Worm (Caenorhabditis elegans) whole organism, young adult: ENCODE data around the gene nhr-231.
"Not testable (repeated sequence)": the region's sequence is repeated elsewhere in the genome, so short reads cannot be mapped to it uniquely, and the experiment has no call there.

Experiments used
- B0261.1 ChIP-seq: sonication (generic microtip); optimal IDR thresholded peaks from 2 replicates; lab custom pipeline; 2016; ENCODE audit warnings: mild to moderate bottlenecking, missing genetic modification characterization, moderate library complexity, missing compliant biosample characterization
- D2030.7 ChIP-seq: fragments of 200-800 bp; sonication (Bioruptor generic); IDR thresholded peaks from 2 replicates; pipeline ENCODE4 v1.3.6; 2022; ENCODE audit warnings: missing genetic modification reagents, missing genetic modification characterization, missing compliant biosample characterization
- F57C9.4 ChIP-seq: sonication (generic microtip); optimal IDR thresholded peaks from 2 replicates; lab custom pipeline; 2017; ENCODE audit warnings: mild to moderate bottlenecking, missing genetic modification characterization, missing compliant biosample characterization
- T07F8.4 ChIP-seq: sonication (generic microtip); optimal IDR thresholded peaks from 2 replicates; lab custom pipeline; 2016; ENCODE audit warnings: mild to moderate bottlenecking, missing genetic modification characterization, moderate library complexity, missing compliant biosample characterization
- Y67H2A.10 ChIP-seq: fragments of 200-800 bp; sonication (Bioruptor generic); conservative IDR thresholded peaks from 2 replicates; pipeline ENCODE4 v1.3.6; 2022; ENCODE audit warnings: missing genetic modification reagents, missing genetic modification characterization, missing compliant biosample characterization
- Y95B8A.8 ChIP-seq: fragments of 200-800 bp; sonication (Bioruptor generic); IDR thresholded peaks from 2 replicates; pipeline ENCODE4 v1.3.6; 2022; ENCODE audit warnings: missing genetic modification reagents, missing genetic modification characterization, missing compliant biosample characterization
- aptf-2 ChIP-seq: fragments of 200-800 bp; sonication (Bioruptor generic); conservative IDR thresholded peaks from 2 replicates; pipeline ENCODE4 v1.3.6; 2022; ENCODE audit warnings: missing genetic modification reagents, missing genetic modification characterization, missing compliant biosample characterization
- athp-1 ChIP-seq: sonication (generic microtip); optimal IDR thresholded peaks from 2 replicates; lab custom pipeline; 2017; ENCODE audit warnings: mild to moderate bottlenecking, missing genetic modification characterization, missing compliant biosample characterization
- attf-3 ChIP-seq: fragments of 200-800 bp; sonication (Bioruptor generic); conservative IDR thresholded peaks from 2 replicates; pipeline ENCODE4 v1.3.6; 2022; ENCODE audit warnings: missing genetic modification reagents, missing genetic modification characterization, missing compliant biosample characterization
- attf-5 ChIP-seq: fragments of 200-800 bp; sonication (Bioruptor generic); optimal IDR thresholded peaks from 2 replicates; lab custom pipeline; 2018; ENCODE audit warnings: mild to moderate bottlenecking, missing genetic modification characterization, missing compliant biosample characterization
- ccch-3 ChIP-seq: fragments of 200-800 bp; sonication (Bioruptor generic); optimal IDR thresholded peaks from 2 replicates; lab custom pipeline; 2018; ENCODE audit warnings: mild to moderate bottlenecking, missing genetic modification characterization, missing compliant biosample characterization
- cebp-2 ChIP-seq: fragments of 200-800 bp; sonication (Bioruptor generic); IDR thresholded peaks from 2 replicates; pipeline ENCODE4 v1.3.6; 2022; ENCODE audit warnings: missing genetic modification characterization, missing compliant biosample characterization
- ceh-27 ChIP-seq: fragments of 200-800 bp; sonication (Bioruptor generic); optimal IDR thresholded peaks from 2 replicates; lab custom pipeline; 2018; ENCODE audit warnings: mild to moderate bottlenecking, missing genetic modification characterization, moderate library complexity, missing compliant biosample characterization
- ceh-40 ChIP-seq: fragments of 200-800 bp; sonication (Bioruptor generic); IDR thresholded peaks from 2 replicates; pipeline ENCODE4 v1.3.6; 2022; ENCODE audit warnings: missing genetic modification characterization, missing compliant biosample characterization
- ceh-79 ChIP-seq: sonication (generic microtip); optimal IDR thresholded peaks from 2 replicates; lab custom pipeline; 2017; ENCODE audit warnings: mild to moderate bottlenecking, missing genetic modification characterization, missing compliant biosample characterization
- chd-7 ChIP-seq: sonication (generic microtip); optimal IDR thresholded peaks from 2 replicates; lab custom pipeline; 2016; ENCODE audit warnings: mild to moderate bottlenecking, missing genetic modification characterization, moderate library complexity, missing compliant biosample characterization
- die-1 ChIP-seq: sonication (generic microtip); optimal IDR thresholded peaks from 2 replicates; lab custom pipeline; 2016; ENCODE audit warnings: missing genotype, mild to moderate bottlenecking, missing genetic modification characterization, missing compliant biosample characterization
- dox-1 ChIP-seq: fragments of 200-800 bp; sonication (Bioruptor generic); IDR thresholded peaks from 2 replicates; pipeline ENCODE4 v1.3.6; 2022; ENCODE audit warnings: missing genetic modification reagents, missing genetic modification characterization, missing compliant biosample characterization
- egl-44 ChIP-seq: fragments of 200-800 bp; sonication (Bioruptor generic); IDR thresholded peaks from 2 replicates; pipeline ENCODE4 v1.3.6; 2022; ENCODE audit warnings: missing genetic modification reagents, missing genetic modification characterization, missing compliant biosample characterization
- egrh-3 ChIP-seq: fragments of 200-800 bp; sonication (Bioruptor generic); IDR thresholded peaks from 2 replicates; pipeline ENCODE4 v1.3.6; 2022; ENCODE audit warnings: missing genetic modification reagents, missing genetic modification characterization, missing compliant biosample characterization
- lin-35 ChIP-seq, 3 experiments: fragments of 150-350 bp in 2 of 3; sonication (generic microtip) in 1 of 3; optimal IDR thresholded peaks; 2 replicates each; lab custom pipeline; 2014 to 2018; ENCODE audit warnings: missing biosample characterization in 3 of 3, missing genetic modification characterization in 3 of 3, missing genetic modification reagents in 3 of 3
- lir-1 ChIP-seq: fragments of 200-800 bp; sonication (Bioruptor generic); conservative IDR thresholded peaks from 2 replicates; pipeline ENCODE4 v1.3.6; 2022; ENCODE audit warnings: missing genetic modification reagents, missing genetic modification characterization, missing compliant biosample characterization
- lsy-27 ChIP-seq: sonication (generic microtip); optimal IDR thresholded peaks from 2 replicates; lab custom pipeline; 2017; ENCODE audit warnings: missing genetic modification characterization, mild to moderate bottlenecking, missing compliant biosample characterization, antibody characterized with exemption, missing genotype, borderline replicate concordance; ENCODE audit not compliant: insufficient read depth
- madf-6 ChIP-seq: fragments of 200-800 bp; sonication (Bioruptor generic); IDR thresholded peaks from 2 replicates; pipeline ENCODE4 v1.3.6; 2022; ENCODE audit warnings: missing genetic modification reagents, missing genetic modification characterization, missing compliant biosample characterization
- mes-4 ChIP-seq: sonication (generic microtip); optimal IDR thresholded peaks from 2 replicates; lab custom pipeline; 2016; ENCODE audit warnings: missing genotype, missing genetic modification characterization, missing compliant biosample characterization
- mxl-1 ChIP-seq: sonication (generic microtip); optimal IDR thresholded peaks from 2 replicates; lab custom pipeline; 2016; ENCODE audit warnings: missing genetic modification characterization, missing compliant biosample characterization
- nfya-1 ChIP-seq: sonication (generic microtip); optimal IDR thresholded peaks from 2 replicates; lab custom pipeline; 2017; ENCODE audit warnings: antibody characterized with exemption, missing compliant biosample characterization, missing genetic modification characterization, borderline replicate concordance; ENCODE audit not compliant: insufficient read depth
- nhr-179 ChIP-seq: sonication (generic microtip); optimal IDR thresholded peaks from 2 replicates; lab custom pipeline; 2016; ENCODE audit warnings: mild to moderate bottlenecking, missing genetic modification characterization, missing compliant biosample characterization
- nhr-80 ChIP-seq: sonication (generic microtip); optimal IDR thresholded peaks from 2 replicates; lab custom pipeline; 2016; ENCODE audit warnings: missing genetic modification characterization, missing compliant biosample characterization
- nhr-90 ChIP-seq: sonication (generic microtip); optimal IDR thresholded peaks from 2 replicates; lab custom pipeline; 2016; ENCODE audit warnings: missing genotype, mild to moderate bottlenecking, missing genetic modification characterization, missing compliant biosample characterization
- sdz-38 ChIP-seq: sonication (generic microtip); optimal IDR thresholded peaks from 2 replicates; lab custom pipeline; 2016; ENCODE audit warnings: missing genotype, missing genetic modification characterization, missing compliant biosample characterization
- snpc-1.1 ChIP-seq: sonication (generic microtip); optimal IDR thresholded peaks from 2 replicates; lab custom pipeline; 2017; ENCODE audit warnings: missing genetic modification characterization, mild to moderate bottlenecking, missing compliant biosample characterization, antibody characterized with exemption, moderate library complexity, missing genotype, missing genetic modification reagents; ENCODE audit not compliant: insufficient read depth
- somi-1 ChIP-seq: fragments of 200-800 bp; sonication (Bioruptor generic); optimal IDR thresholded peaks from 2 replicates; lab custom pipeline; 2018; ENCODE audit warnings: mild to moderate bottlenecking, missing genetic modification characterization, missing compliant biosample characterization
- tlf-1 ChIP-seq: fragments of 200-800 bp; sonication (Bioruptor generic); optimal IDR thresholded peaks from 2 replicates; lab custom pipeline; 2018; ENCODE audit warnings: mild to moderate bottlenecking, missing genetic modification characterization, missing compliant biosample characterization
- unc-130 ChIP-seq: sonication (generic microtip); optimal IDR thresholded peaks from 2 replicates; lab custom pipeline; 2016; ENCODE audit warnings: missing genetic modification reagents, missing genetic modification characterization, missing compliant biosample characterization
- zim-3 ChIP-seq: sonication (generic microtip); optimal IDR thresholded peaks from 2 replicates; lab custom pipeline; 2017; ENCODE audit warnings: mild to moderate bottlenecking, missing genetic modification characterization, moderate library complexity, missing compliant biosample characterization
- ztf-25 ChIP-seq: fragments of 200-800 bp; sonication (Bioruptor generic); IDR thresholded peaks from 2 replicates; pipeline ENCODE4 v1.3.6; 2022; ENCODE audit warnings: missing genetic modification reagents, missing genetic modification characterization, missing compliant biosample characterization
- ztf-26 ChIP-seq: sonication (generic microtip); optimal IDR thresholded peaks from 2 replicates; lab custom pipeline; 2017; ENCODE audit warnings: missing genetic modification characterization, missing compliant biosample characterization
- ztf-28 ChIP-seq: fragments of 200-800 bp; sonication (Bioruptor generic); IDR thresholded peaks from 2 replicates; pipeline ENCODE4 v1.3.6; 2022; ENCODE audit warnings: missing genetic modification reagents, missing genetic modification characterization, missing compliant biosample characterization
- ztf-3 ChIP-seq: fragments of 200-800 bp; sonication (Bioruptor generic); optimal IDR thresholded peaks from 2 replicates; lab custom pipeline; 2018; ENCODE audit warnings: mild to moderate bottlenecking, missing genetic modification characterization, missing compliant biosample characterization

Gene nhr-231

ce11 chrV:18753036-18753435 lies 37.7 kb upstream of the nhr-231 start, which contains the start of gene F11D11.6:
Gene F11D11.6 (minus strand): TSS chrV:18753136.
- no peak for TF ChIP-seq lin-35 (GFP tag; optimal IDR thresholded peaks at IDR 0.05; lab: Kevin White, UChicago)
- TF ChIP-seq die-1 (tag; lab: Kevin White, UChicago): no peak
- TF ChIP-seq mes-4 (tag; lab: Kevin White, UChicago): no peak
- no peak for TF ChIP-seq nhr-179 (tag; lab: Kevin White, UChicago)
- no peak for TF ChIP-seq mxl-1 (tag; lab: Kevin White, UChicago)
- TF ChIP-seq F57C9.4 (tag; lab: Kevin White, UChicago): no peak
- TF ChIP-seq tlf-1: no peak
- no peak for TF ChIP-seq nhr-90 (tag; lab: Kevin White, UChicago)
- TF ChIP-seq lsy-27: no peak
- TF ChIP-seq somi-1 (GFP tag; lab: Kevin White, UChicago): no peak
- no peak for TF ChIP-seq Y95B8A.8 (GFP tag; lab: Robert Waterston, UW)
- no peak for TF ChIP-seq ccch-3 (GFP tag; lab: Kevin White, UChicago)
- no peak for TF ChIP-seq chd-7 (tag; lab: Kevin White, UChicago)
- TF ChIP-seq ceh-40 (GFP tag; lab: Robert Waterston, UW): no peak
- no peak for TF ChIP-seq nfya-1
- TF ChIP-seq ztf-25 (GFP tag; lab: Robert Waterston, UW): no peak

- not testable (repeated sequence) for TF ChIP-seq cebp-2 (GFP tag; lab: Robert Waterston, UW); ceh-27; aptf-2
- TF ChIP-seq, all 124 proteins: peak for 0; not testable (repeated sequence) for 124
These were observed 36.4 kb upstream of the nhr-231 start, which contains the start of gene clec-254 for ce11 chrV:18754328-18754727. Gene clec-254 (minus strand): TSS chrV:18754428.

- TF ChIP-seq sdz-38 (tag; lab: Kevin White, UChicago) (no peak), ceh-79 (tag; lab: Kevin White, UChicago) (no peak), egl-44 (GFP tag; lab: Robert Waterston, UW) (no peak), ztf-26 (tag; lab: Kevin White, UChicago) (no peak), chd-7 (tag; lab: Kevin White, UChicago) (no peak), attf-3 (GFP tag; lab: Robert Waterston, UW) (no peak), unc-130 (GFP tag; lab: Kevin White, UChicago) (no peak), D2030.7 (GFP tag; lab: Robert Waterston, UW) (no peak), madf-6 (GFP tag; lab: Robert Waterston, UW) (no peak), nhr-80 (tag; lab: Kevin White, UChicago) (no peak), dox-1 (GFP tag; lab: Robert Waterston, UW) (no peak), snpc-1.1 (no peak)
- TF ChIP-seq, all 124 proteins: peak for 0
These were observed 30.6 kb upstream of the nhr-231 start, which contains the start of gene F11D11.3 for ce11 chrV:18760174-18760573. Gene F11D11.3 (minus strand): TSS chrV:18760274.

ce11 chrV:18761078-18761477 lies 29.7 kb upstream of the nhr-231 start, which contains the start of gene F11D11.4:
Gene F11D11.4 (plus strand): TSS chrV:18761378.
- TF ChIP-seq T07F8.4 (tag; lab: Kevin White, UChicago): no peak
- TF ChIP-seq zim-3 (tag; lab: Kevin White, UChicago): no peak
- TF ChIP-seq nfya-1: no peak
- no peak for TF ChIP-seq ztf-28 (GFP tag; lab: Robert Waterston, UW)
- TF ChIP-seq Y67H2A.10 (GFP tag; lab: Robert Waterston, UW): no peak
- no peak for TF ChIP-seq B0261.1 (tag; lab: Kevin White, UChicago)
- TF ChIP-seq egrh-3 (GFP tag; lab: Robert Waterston, UW): no peak
- no peak for TF ChIP-seq ztf-3 (GFP tag; lab: Kevin White, UChicago)
- TF ChIP-seq athp-1 (tag; lab: Kevin White, UChicago): no peak
- no peak for TF ChIP-seq attf-5 (GFP tag; lab: Kevin White, UChicago)
- no peak for TF ChIP-seq lir-1 (GFP tag; lab: Robert Waterston, UW)
